Fruit fly (Drosophila melanogaster) whole organism: ENCODE measurements around the gene kz.

ENCODE experiments used
- CG8478 ChIP-seq: fragments of >200 bp; optimal IDR thresholded peaks from 2 replicates; lab custom pipeline; 2018; ENCODE audit warnings: inconsistent platforms
- Dll ChIP-seq: fragments of >200 bp; optimal IDR thresholded peaks from 2 replicates; lab custom pipeline; 2017

- TF ChIP-seq CG8478 (no peak), Dll (lab: Kevin White, UChicago) (no peak)
Observed at dm6 chrX:2197414-2198271, 44.2 kb downstream of the kz start.
